Fruit fly (Drosophila melanogaster) whole organism, embryonic: ENCODE measurements around the gene Rab19.
A peak's percentile ranks its signal among the peaks of the same experiment; 100 is the strongest.

Experiments
- Abd-B ChIP-seq: fragments of 200-800 bp; sonication (Bioruptor generic); optimal IDR thresholded peaks from 2 replicates; lab custom pipeline; 2018; ENCODE audit warnings: missing biosample characterization, mild to moderate bottlenecking, missing genetic modification characterization, moderate library complexity
- Atf-2 ChIP-seq: fragments of 200-800 bp; sonication (Bioruptor generic); optimal IDR thresholded peaks from 2 replicates; lab custom pipeline; 2016; ENCODE audit warnings: missing biosample characterization, missing genetic modification characterization
- CG11504 ChIP-seq: fragments of 200-800 bp; sonication (Bioruptor generic); optimal IDR thresholded peaks from 3 replicates; lab custom pipeline; 2019; ENCODE audit warnings: missing biosample characterization, mild to moderate bottlenecking, missing genetic modification characterization, moderate library complexity
- CG12104 ChIP-seq: fragments of 200-800 bp; sonication (Bioruptor generic); optimal IDR thresholded peaks from 3 replicates; lab custom pipeline; 2016; ENCODE audit warnings: missing biosample characterization, missing genetic modification characterization
- CG13296 ChIP-seq: fragments of 200-800 bp; sonication (Bioruptor generic); optimal IDR thresholded peaks from 3 replicates; lab custom pipeline; 2018; ENCODE audit warnings: missing biosample characterization, mild to moderate bottlenecking, missing genetic modification characterization
- CG13424 ChIP-seq: fragments of 200-800 bp; sonication (Bioruptor generic); optimal IDR thresholded peaks from 2 replicates; lab custom pipeline; 2019; ENCODE audit warnings: missing biosample characterization, mild to moderate bottlenecking, missing genetic modification characterization, moderate library complexity
- CG14965 ChIP-seq: fragments of 200-800 bp; sonication (Bioruptor generic); optimal IDR thresholded peaks from 2 replicates; lab custom pipeline; 2016; ENCODE audit warnings: missing biosample characterization, missing genetic modification characterization, borderline replicate concordance
- CG17361 ChIP-seq: fragments of 200-800 bp; sonication (Bioruptor generic); IDR thresholded peaks from 3 replicates; pipeline ENCODE4 v1.3.6; 2022; ENCODE audit warnings: missing biosample characterization, missing genetic modification characterization
- CG18011 ChIP-seq: fragments of 200-800 bp; sonication (Bioruptor generic); optimal IDR thresholded peaks from 2 replicates; lab custom pipeline; 2017; ENCODE audit warnings: missing biosample characterization, missing genetic modification characterization, mild to moderate bottlenecking, moderate library complexity, missing genotype
- CG18619 ChIP-seq: fragments of 200-800 bp; sonication (Bioruptor generic); optimal IDR thresholded peaks from 3 replicates; lab custom pipeline; 2017; ENCODE audit warnings: missing biosample characterization, mild to moderate bottlenecking, missing genetic modification characterization
- CG3065 ChIP-seq: fragments of 200-800 bp; sonication (Bioruptor generic); optimal IDR thresholded peaks from 2 replicates; lab custom pipeline; 2016; ENCODE audit warnings: missing biosample characterization, missing genetic modification characterization
- CG31224 ChIP-seq: fragments of 200-800 bp; sonication (Bioruptor generic); IDR thresholded peaks from 2 replicates; pipeline ENCODE4 v1.3.6; 2022; ENCODE audit warnings: missing biosample characterization, missing genetic modification characterization
- CG3995 ChIP-seq: fragments of 200-800 bp; sonication (Bioruptor generic); optimal IDR thresholded peaks from 3 replicates; lab custom pipeline; 2016; ENCODE audit warnings: missing biosample characterization, missing genetic modification characterization
- CG4404 ChIP-seq: fragments of 200-800 bp; sonication (Bioruptor generic); IDR thresholded peaks from 2 replicates; pipeline ENCODE4 v1.3.6; 2022; ENCODE audit warnings: missing biosample characterization, missing genetic modification characterization
- CG6272 ChIP-seq: fragments of 200-800 bp; sonication (Bioruptor generic); IDR thresholded peaks from 2 replicates; pipeline ENCODE4 v1.3.6; 2022; ENCODE audit warnings: missing biosample characterization, missing genetic modification characterization
- CG6654 ChIP-seq: fragments of 200-800 bp; sonication (Bioruptor generic); optimal IDR thresholded peaks from 2 replicates; lab custom pipeline; 2017; ENCODE audit warnings: missing biosample characterization, mild to moderate bottlenecking, missing genetic modification characterization
- CG8388 ChIP-seq: fragments of 200-800 bp; sonication (Bioruptor generic); optimal IDR thresholded peaks from 2 replicates; lab custom pipeline; 2019; ENCODE audit warnings: missing biosample characterization, mild to moderate bottlenecking, missing genetic modification characterization, moderate library complexity
- CG9215 ChIP-seq: fragments of 200-800 bp; sonication (Bioruptor generic); IDR thresholded peaks from 2 replicates; pipeline ENCODE4 v1.3.6; 2022; ENCODE audit warnings: missing biosample characterization, missing genetic modification characterization
- CoRest ChIP-seq: fragments of 200-800 bp; sonication (Bioruptor generic); optimal IDR thresholded peaks from 3 replicates; lab custom pipeline; 2018; ENCODE audit warnings: missing biosample characterization, mild to moderate bottlenecking, missing genetic modification characterization, moderate library complexity
- E2f1 ChIP-seq: fragments of 200-800 bp; sonication (Bioruptor generic); IDR thresholded peaks from 2 replicates; pipeline ENCODE4 v1.3.6; 2022; ENCODE audit warnings: missing biosample characterization, missing genetic modification characterization
- E2f2 ChIP-seq: fragments of 200-800 bp; sonication (Bioruptor generic); IDR thresholded peaks from 2 replicates; pipeline ENCODE4 v1.3.6; 2022; ENCODE audit warnings: missing biosample characterization, missing genetic modification characterization
- Eip74EF ChIP-seq, 2 experiments: fragments of 200-800 bp in 1 of 2; fragments of >200 bp in 1 of 2; sonication (Bioruptor generic) in 1 of 2; optimal IDR thresholded peaks; 2 replicates each; lab custom pipeline; 2017 to 2019; ENCODE audit warnings: missing biosample characterization in 2 of 2, missing genetic modification characterization in 2 of 2, mild to moderate bottlenecking in 1 of 2, moderate library complexity in 1 of 2
- Fer3 ChIP-seq: fragments of 200-800 bp; sonication (Bioruptor generic); optimal IDR thresholded peaks from 2 replicates; lab custom pipeline; 2018; ENCODE audit warnings: missing biosample characterization, mild to moderate bottlenecking, missing genetic modification characterization, moderate library complexity
- Hsf ChIP-seq: fragments of 200-800 bp; sonication (Bioruptor generic); optimal IDR thresholded peaks from 3 replicates; lab custom pipeline; 2016; ENCODE audit warnings: missing biosample characterization, missing genetic modification characterization
- MTF-1 ChIP-seq: fragments of 200-800 bp; sonication (Bioruptor generic); optimal IDR thresholded peaks from 2 replicates; lab custom pipeline; 2018; ENCODE audit warnings: missing biosample characterization, mild to moderate bottlenecking, missing genetic modification characterization, borderline replicate concordance
- Rfx ChIP-seq: fragments of 200-800 bp; sonication (Bioruptor generic); IDR thresholded peaks from 2 replicates; pipeline ENCODE4 v1.3.6; 2022; ENCODE audit warnings: missing biosample characterization, missing genetic modification characterization
- amos ChIP-seq: fragments of 200-800 bp; sonication (Bioruptor generic); IDR thresholded peaks from 2 replicates; pipeline ENCODE4 v1.3.6; 2022; ENCODE audit warnings: missing biosample characterization, missing genetic modification characterization; ENCODE audit not compliant: partially characterized antibody
- aop ChIP-seq: fragments of 200-800 bp; sonication (Bioruptor generic); IDR thresholded peaks from 2 replicates; pipeline ENCODE4 v1.3.6; 2022; ENCODE audit warnings: missing biosample characterization, missing genetic modification characterization
- chn ChIP-seq: fragments of 200-800 bp; sonication (Bioruptor generic); optimal IDR thresholded peaks from 2 replicates; lab custom pipeline; 2016; ENCODE audit warnings: missing biosample characterization, missing genetic modification characterization
- crc ChIP-seq: fragments of 200-800 bp; sonication (Bioruptor generic); optimal IDR thresholded peaks from 2 replicates; lab custom pipeline; 2016; ENCODE audit warnings: missing biosample characterization, missing genetic modification characterization
- emc ChIP-seq: fragments of 200-800 bp; sonication (Bioruptor generic); optimal IDR thresholded peaks from 2 replicates; lab custom pipeline; 2016; ENCODE audit warnings: missing biosample characterization, missing genetic modification characterization
- eyg ChIP-seq: fragments of 200-800 bp; sonication (Bioruptor generic); optimal IDR thresholded peaks from 3 replicates; lab custom pipeline; 2016; ENCODE audit warnings: missing biosample characterization, missing genetic modification characterization
- gcm2 ChIP-seq: fragments of 200-800 bp; sonication (Bioruptor generic); optimal IDR thresholded peaks from 2 replicates; lab custom pipeline; 2016; ENCODE audit warnings: missing biosample characterization, missing genetic modification characterization
- her ChIP-seq: fragments of 200-800 bp; sonication (Bioruptor generic); optimal IDR thresholded peaks from 2 replicates; lab custom pipeline; 2016; ENCODE audit warnings: missing biosample characterization, missing genetic modification characterization
- ind ChIP-seq: fragments of 200-800 bp; sonication (Bioruptor generic); optimal IDR thresholded peaks from 3 replicates; lab custom pipeline; 2016; ENCODE audit warnings: missing biosample characterization, missing genetic modification characterization
- lab ChIP-seq: fragments of 200-800 bp; sonication (Bioruptor generic); optimal IDR thresholded peaks from 3 replicates; lab custom pipeline; 2017; ENCODE audit warnings: missing biosample characterization, missing genetic modification characterization, mild to moderate bottlenecking, moderate library complexity, missing genetic modification reagents
- lov ChIP-seq, 2 experiments: fragments of 200-800 bp in 1 of 2; fragments of >200 bp in 1 of 2; sonication (Bioruptor generic) in 1 of 2; IDR thresholded peaks in 1 of 2; optimal IDR thresholded peaks in 1 of 2; 2 replicates in 1 of 2; 3 replicates in 1 of 2; pipeline versions ENCODE4 v1.3.6 to Lab custom; 2017 to 2022; ENCODE audit warnings: missing biosample characterization in 1 of 2, missing genetic modification characterization in 1 of 2
- nerfin-1 ChIP-seq: fragments of 200-800 bp; sonication (Bioruptor generic); optimal IDR thresholded peaks from 3 replicates; lab custom pipeline; 2019; ENCODE audit warnings: missing biosample characterization, mild to moderate bottlenecking, missing genetic modification characterization, moderate library complexity
- oc ChIP-seq: fragments of 200-800 bp; sonication (Bioruptor generic); optimal IDR thresholded peaks from 2 replicates; lab custom pipeline; 2018; ENCODE audit warnings: missing biosample characterization, mild to moderate bottlenecking, missing genetic modification characterization, moderate library complexity
- odd ChIP-seq: fragments of 200-800 bp; sonication (Bioruptor generic); optimal IDR thresholded peaks from 2 replicates; lab custom pipeline; 2017; ENCODE audit warnings: missing biosample characterization, mild to moderate bottlenecking, missing genetic modification characterization
- pb ChIP-seq: fragments of 200-800 bp; sonication (Bioruptor generic); optimal IDR thresholded peaks from 3 replicates; lab custom pipeline; 2016; ENCODE audit warnings: missing biosample characterization, missing genetic modification characterization
- pnt ChIP-seq: fragments of 200-800 bp; sonication (Bioruptor generic); optimal IDR thresholded peaks from 3 replicates; lab custom pipeline; 2016; ENCODE audit warnings: missing biosample characterization, missing genetic modification characterization
- prd ChIP-seq, 3 experiments: fragments of >200 bp in 2 of 3; fragments of 200-800 bp in 1 of 3; sonication (Bioruptor generic) in 1 of 3; optimal IDR thresholded peaks in 2 of 3; IDR thresholded peaks in 1 of 3; 2 replicates in 2 of 3; 3 replicates in 1 of 3; pipeline versions ENCODE4 v1.3.6 to Lab custom; 2017 to 2022; ENCODE audit warnings: missing biosample characterization in 1 of 3, missing genetic modification characterization in 1 of 3
- sqz ChIP-seq: fragments of 200-800 bp; sonication (Bioruptor generic); optimal IDR thresholded peaks from 3 replicates; lab custom pipeline; 2018; ENCODE audit warnings: missing biosample characterization, mild to moderate bottlenecking, missing genetic modification characterization
- tio ChIP-seq: fragments of 200-800 bp; sonication (Bioruptor generic); optimal IDR thresholded peaks from 2 replicates; lab custom pipeline; 2017; ENCODE audit warnings: missing biosample characterization, missing genetic modification characterization, inconsistent platforms
- wek ChIP-seq: fragments of 200-800 bp; sonication (Bioruptor generic); optimal IDR thresholded peaks from 3 replicates; lab custom pipeline; 2018; ENCODE audit warnings: missing biosample characterization, mild to moderate bottlenecking, missing genetic modification characterization, moderate library complexity
- zfh1 ChIP-seq: fragments of 200-800 bp; sonication (Bioruptor generic); IDR thresholded peaks from 3 replicates; pipeline ENCODE4 v1.3.6; 2022; ENCODE audit warnings: missing biosample characterization, missing genetic modification characterization
- zfh2 ChIP-seq: fragments of 200-800 bp; sonication (Bioruptor generic); optimal IDR thresholded peaks from 2 replicates; lab custom pipeline; 2016; ENCODE audit warnings: missing biosample characterization, missing genetic modification characterization

Gene Rab19

DNA sequence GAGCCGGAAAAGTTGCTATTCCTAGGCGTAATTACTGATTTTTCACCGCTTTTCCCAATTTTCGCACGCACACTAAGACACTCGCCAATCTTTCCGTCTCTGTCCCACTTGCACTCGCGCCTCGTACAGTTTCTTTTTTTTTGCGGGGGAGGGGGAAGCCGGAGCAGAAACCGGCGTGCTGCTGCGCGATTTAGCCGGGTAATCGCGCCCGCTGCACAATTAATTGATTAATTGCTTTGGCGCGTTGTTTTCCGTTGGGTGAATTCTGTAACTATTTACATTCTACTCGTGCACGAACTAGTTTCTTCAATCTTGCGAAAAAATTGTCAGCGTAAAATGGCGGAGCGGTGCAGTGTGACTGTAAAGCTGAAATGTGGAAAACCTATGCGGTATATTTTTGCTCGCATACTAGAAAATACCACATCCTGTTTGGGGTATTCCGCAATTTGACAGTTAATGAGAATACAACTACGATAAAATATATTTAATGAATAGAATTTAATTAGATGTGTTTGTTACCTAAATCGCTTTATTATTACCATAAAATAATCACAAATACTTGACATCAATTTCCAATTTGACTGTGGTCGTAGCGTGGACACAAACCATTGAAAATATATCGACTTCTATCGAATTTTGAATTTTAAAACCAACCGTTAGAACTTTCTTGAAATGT, 18.5 kb downstream of the Rab19 start, which contains the start of gene Cpsf6 (continued):
- TF ChIP-seq crc (GFP tag; lab: Kevin White, UChicago) (no peak), CG6272 (GFP tag; lab: Robert Waterston, UW) (0 out of 2 replicates have a peak, but pooled peaks have one; percentile 11), CoRest (tag; lab: Kevin White, UChicago) (peak; percentile 86), zfh1 (GFP tag; lab: Robert Waterston, UW) (peak; percentile 65), oc (no peak), wek (GFP tag; lab: Kevin White, UChicago) (peak; percentile 99), CG13296 (GFP tag; lab: Kevin White, UChicago) (peak; percentile 57), CG3995 (GFP tag; lab: Kevin White, UChicago) (no peak), CG31224 (GFP tag; lab: Robert Waterston, UW) (peak; percentile 53), CG4404 (GFP tag; lab: Robert Waterston, UW) (0 out of 2 replicates have a peak, but pooled peaks have one; percentile 15), Rfx (GFP tag; lab: Robert Waterston, UW) (peak; percentile 70), zfh2 (GFP tag; lab: Kevin White, UChicago) (peak; percentile 33), CG18619 (GFP tag; lab: Kevin White, UChicago) (peak; percentile 35), pb (GFP tag; lab: Kevin White, UChicago) (no peak), CG9215 (GFP tag; lab: Robert Waterston, UW) (peak; percentile 44; the same call in 1 of the 2 replicates), gcm2 (GFP tag; lab: Kevin White, UChicago) (no peak), CG6654 (GFP tag; lab: Kevin White, UChicago) (no peak), pnt (no peak), nerfin-1 (tag; lab: Kevin White, UChicago) (peak; percentile 42), Eip74EF (GFP tag; optimal IDR thresholded peaks at IDR 0.05; lab: Kevin White, UChicago) (no peak), lab (GFP tag; lab: Kevin White, UChicago) (peak; percentile 63), Fer3 (tag; lab: Kevin White, UChicago) (peak; percentile 66), her (GFP tag; lab: Kevin White, UChicago) (no peak), emc (no peak), CG17361 (peak; percentile 64; the same call in 2 of the 3 replicates), CG13424 (tag; lab: Kevin White, UChicago) (peak; percentile 79), chn (peak; percentile 6), eyg (GFP tag; lab: Kevin White, UChicago) (no peak), aop (GFP tag; lab: Robert Waterston, UW) (no peak), prd (optimal IDR thresholded peaks at IDR 0.05; lab: Kevin White, UChicago) (no peak), prd (GFP tag; IDR thresholded peaks at IDR 0.05; lab: Robert Waterston, UW) (peak; percentile 74), CG11504 (tag; lab: Kevin White, UChicago) (peak; percentile 71), E2f1 (GFP tag; lab: Robert Waterston, UW) (peak; percentile 20; the same call in 1 of the 2 replicates), E2f2 (GFP tag; lab: Robert Waterston, UW) (peak; percentile 79), ind (GFP tag; lab: Kevin White, UChicago) (peak; percentile 56), amos (GFP tag; lab: Robert Waterston, UW) (no peak), CG12104 (peak; percentile 47), MTF-1 (GFP tag; lab: Kevin White, UChicago) (no peak), sqz (GFP tag; lab: Kevin White, UChicago) (peak; percentile 74), Atf-2 (GFP tag; lab: Kevin White, UChicago) (no peak), CG18011 (peak; percentile 24), CG3065 (GFP tag; lab: Kevin White, UChicago) (peak; percentile 1), CG14965 (GFP tag; lab: Kevin White, UChicago) (no peak), tio (peak; percentile 20), lov (optimal IDR thresholded peaks at IDR 0.05; lab: Kevin White, UChicago) (no peak), lov (GFP tag; IDR thresholded peaks at IDR 0.05; lab: Robert Waterston, UW) (no peak), CG8388 (GFP tag; lab: Kevin White, UChicago) (peak; percentile 59), Abd-B (peak; percentile 26), Hsf (GFP tag; lab: Kevin White, UChicago) (peak; percentile 61), odd (no peak)
